Fruit fly (Drosophila melanogaster) whole organism, prepupa: ENCODE data around the gene Pgant6.

Experiments
- Blimp-1 ChIP-seq: fragments of 200-800 bp; sonication (Bioruptor generic); optimal IDR thresholded peaks from 3 replicates; lab custom pipeline; 2017; ENCODE audit warnings: missing biosample characterization, missing genetic modification characterization, mild to moderate bottlenecking, moderate library complexity, missing genetic modification reagents
- CG10631 ChIP-seq: fragments of 200-800 bp; sonication (Bioruptor generic); optimal IDR thresholded peaks from 2 replicates; lab custom pipeline; 2016; ENCODE audit warnings: missing biosample characterization, missing genetic modification characterization
- CG10669 ChIP-seq: fragments of 200-800 bp; sonication (Bioruptor generic); optimal IDR thresholded peaks from 3 replicates; lab custom pipeline; 2018; ENCODE audit warnings: missing biosample characterization, mild to moderate bottlenecking, missing genetic modification characterization, moderate library complexity
- CG11294 ChIP-seq: fragments of 200-800 bp; sonication (Bioruptor generic); IDR thresholded peaks from 2 replicates; pipeline ENCODE4 v1.3.6; 2022; ENCODE audit warnings: missing biosample characterization, missing genetic modification characterization
- CG11762 ChIP-seq: fragments of 200-800 bp; sonication (Bioruptor generic); optimal IDR thresholded peaks from 3 replicates; lab custom pipeline; 2016; ENCODE audit warnings: missing biosample characterization, missing genetic modification characterization; ENCODE audit not compliant: insufficient read depth
- CG1621 ChIP-seq: fragments of 200-800 bp; sonication (Bioruptor generic); optimal IDR thresholded peaks from 3 replicates; lab custom pipeline; 2018; ENCODE audit warnings: missing biosample characterization, mild to moderate bottlenecking, missing genetic modification characterization
- CG16779 ChIP-seq: fragments of 200-800 bp; sonication (Bioruptor generic); optimal IDR thresholded peaks from 3 replicates; lab custom pipeline; 2017; ENCODE audit warnings: missing biosample characterization, mild to moderate bottlenecking, missing genetic modification characterization
- CG3032 ChIP-seq: fragments of 200-800 bp; optimal IDR thresholded peaks from 2 replicates; lab custom pipeline; 2019; ENCODE audit warnings: missing biosample characterization, mild to moderate bottlenecking, missing genetic modification characterization, moderate library complexity
- CG32006 ChIP-seq: fragments of 200-800 bp; sonication (Bioruptor generic); optimal IDR thresholded peaks from 3 replicates; lab custom pipeline; 2017; ENCODE audit warnings: missing biosample characterization, mild to moderate bottlenecking, missing genetic modification characterization
- CG34406 ChIP-seq: fragments of 200-800 bp; sonication (Bioruptor generic); optimal IDR thresholded peaks from 3 replicates; lab custom pipeline; 2016; ENCODE audit warnings: missing biosample characterization, missing genetic modification characterization
- CG3919 ChIP-seq: fragments of 200-800 bp; sonication (Bioruptor generic); optimal IDR thresholded peaks from 3 replicates; lab custom pipeline; 2016; ENCODE audit warnings: missing biosample characterization, missing genetic modification characterization
- CG4318 ChIP-seq: fragments of 200-800 bp; sonication (Bioruptor generic); optimal IDR thresholded peaks from 3 replicates; lab custom pipeline; 2017; ENCODE audit warnings: missing biosample characterization, mild to moderate bottlenecking, missing genetic modification characterization
- CG6163 ChIP-seq: fragments of 200-800 bp; sonication (Bioruptor generic); IDR thresholded peaks from 3 replicates; pipeline ENCODE4 v1.3.6; 2022; ENCODE audit warnings: missing biosample characterization, missing genetic modification characterization
- CG6792 ChIP-seq: fragments of 200-800 bp; sonication (Bioruptor generic); optimal IDR thresholded peaks from 3 replicates; lab custom pipeline; 2016; ENCODE audit warnings: missing biosample characterization, missing genetic modification characterization
- CG6808 ChIP-seq: fragments of 200-800 bp; sonication (Bioruptor generic); optimal IDR thresholded peaks from 3 replicates; lab custom pipeline; 2017; ENCODE audit warnings: missing biosample characterization, missing genetic modification characterization, mild to moderate bottlenecking, moderate library complexity, missing genetic modification reagents
- CG6854 ChIP-seq: fragments of 200-800 bp; sonication (Bioruptor generic); optimal IDR thresholded peaks from 2 replicates; lab custom pipeline; 2017; ENCODE audit warnings: missing biosample characterization, mild to moderate bottlenecking, missing genetic modification characterization
- CG7368 ChIP-seq: fragments of 200-800 bp; sonication (Bioruptor generic); optimal IDR thresholded peaks from 3 replicates; lab custom pipeline; 2016; ENCODE audit warnings: missing biosample characterization, missing genetic modification characterization
- CG8119 ChIP-seq: fragments of 200-800 bp; sonication (Bioruptor generic); IDR thresholded peaks from 3 replicates; pipeline ENCODE4 v1.3.6; 2022; ENCODE audit warnings: missing biosample characterization, missing genetic modification characterization
- CG8319 ChIP-seq: fragments of 200-800 bp; sonication (Bioruptor generic); optimal IDR thresholded peaks from 3 replicates; lab custom pipeline; 2016; ENCODE audit warnings: missing biosample characterization, missing genetic modification characterization
- CG8632 ChIP-seq: fragments of 200-800 bp; sonication (Bioruptor generic); optimal IDR thresholded peaks from 3 replicates; lab custom pipeline; 2016; ENCODE audit warnings: missing biosample characterization, missing genetic modification characterization
- Eip75B ChIP-seq: fragments of 200-800 bp; sonication (Bioruptor generic); optimal IDR thresholded peaks from 3 replicates; lab custom pipeline; 2016; ENCODE audit warnings: missing biosample characterization, missing genetic modification characterization
- Eip78C ChIP-seq: fragments of 200-800 bp; sonication (Bioruptor generic); peaks from one replicate; lab custom pipeline; 2016; ENCODE audit warnings: missing biosample characterization, missing genetic modification characterization
- Eip93F ChIP-seq: fragments of 200-800 bp; sonication (Bioruptor generic); optimal IDR thresholded peaks from 2 replicates; lab custom pipeline; 2016; ENCODE audit warnings: missing biosample characterization, mild to moderate bottlenecking, missing genetic modification characterization
- Ets96B ChIP-seq: fragments of 200-800 bp; optimal IDR thresholded peaks from 2 replicates; lab custom pipeline; 2019; ENCODE audit warnings: missing biosample characterization, mild to moderate bottlenecking, missing genetic modification characterization, moderate library complexity
- Gug ChIP-seq: fragments of 200-800 bp; sonication (Bioruptor generic); IDR thresholded peaks from 2 replicates; pipeline ENCODE4 v1.3.6; 2022; ENCODE audit warnings: missing biosample characterization, missing genetic modification characterization
- Hr38 ChIP-seq: sonication (Bioruptor generic); optimal IDR thresholded peaks from 2 replicates; lab custom pipeline; 2016; ENCODE audit warnings: missing biosample characterization, missing genetic modification characterization
- Hr4 ChIP-seq: fragments of 200-800 bp; sonication (Bioruptor generic); optimal IDR thresholded peaks from 3 replicates; lab custom pipeline; 2016; ENCODE audit warnings: missing biosample characterization, missing genetic modification characterization
- Met ChIP-seq: fragments of 200-800 bp; sonication (Bioruptor generic); optimal IDR thresholded peaks from 3 replicates; lab custom pipeline; 2016; ENCODE audit warnings: missing biosample characterization, missing genetic modification characterization
- OdsH ChIP-seq: fragments of 200-800 bp; sonication (Bioruptor generic); optimal IDR thresholded peaks from 3 replicates; lab custom pipeline; 2016; ENCODE audit warnings: missing biosample characterization, missing genetic modification characterization
- Smox ChIP-seq: fragments of 200-800 bp; sonication (Bioruptor generic); optimal IDR thresholded peaks from 3 replicates; lab custom pipeline; 2016; ENCODE audit warnings: missing biosample characterization, missing genetic modification characterization
- Sox14 ChIP-seq: fragments of 200-800 bp; sonication (Bioruptor generic); optimal IDR thresholded peaks from 3 replicates; lab custom pipeline; 2016; ENCODE audit warnings: missing biosample characterization, missing genetic modification characterization
- Sox15 ChIP-seq: fragments of 200-800 bp; sonication (Bioruptor generic); optimal IDR thresholded peaks from 3 replicates; lab custom pipeline; 2016; ENCODE audit warnings: missing biosample characterization, missing genetic modification characterization
- acj6 ChIP-seq: fragments of 200-800 bp; sonication (Bioruptor generic); optimal IDR thresholded peaks from 3 replicates; lab custom pipeline; 2016; ENCODE audit warnings: missing biosample characterization, missing genetic modification characterization
- cyc ChIP-seq: fragments of 200-800 bp; sonication (Bioruptor generic); optimal IDR thresholded peaks from 3 replicates; lab custom pipeline; 2016; ENCODE audit warnings: missing biosample characterization, missing genetic modification characterization
- dsx ChIP-seq: fragments of 200-800 bp; optimal IDR thresholded peaks from 3 replicates; lab custom pipeline; 2019; ENCODE audit warnings: missing biosample characterization, mild to moderate bottlenecking, missing genetic modification characterization, moderate library complexity; ENCODE audit not compliant: poor library complexity, severe bottlenecking
- eg ChIP-seq: fragments of 200-800 bp; sonication (Bioruptor generic); IDR thresholded peaks from 3 replicates; pipeline ENCODE4 v1.3.6; 2022; ENCODE audit warnings: missing biosample characterization, missing genetic modification characterization
- esn ChIP-seq: fragments of 200-800 bp; sonication (Bioruptor generic); optimal IDR thresholded peaks from 2 replicates; lab custom pipeline; 2016; ENCODE audit warnings: missing biosample characterization, mild to moderate bottlenecking, missing genetic modification characterization, moderate library complexity
- fd85E ChIP-seq: fragments of 200-800 bp; sonication (Bioruptor generic); optimal IDR thresholded peaks from 3 replicates; lab custom pipeline; 2016; ENCODE audit warnings: missing biosample characterization, missing genetic modification characterization
- fkh ChIP-seq: fragments of 200-800 bp; sonication (Bioruptor generic); optimal IDR thresholded peaks from 3 replicates; lab custom pipeline; 2017; ENCODE audit warnings: missing biosample characterization, mild to moderate bottlenecking, missing genetic modification characterization, moderate library complexity
- pdm3 ChIP-seq: fragments of 200-800 bp; sonication (Bioruptor generic); optimal IDR thresholded peaks from 3 replicates; lab custom pipeline; 2016; ENCODE audit warnings: missing biosample characterization, missing genetic modification characterization
- spab ChIP-seq: fragments of 200-800 bp; sonication (Bioruptor generic); optimal IDR thresholded peaks from 2 replicates; lab custom pipeline; 2017; ENCODE audit warnings: missing biosample characterization, mild to moderate bottlenecking, missing genetic modification characterization, missing genetic modification reagents
- ss ChIP-seq, 2 experiments: fragments of 200-800 bp; sonication (Bioruptor generic); optimal IDR thresholded peaks; 2 replicates in 1 of 2; 3 replicates in 1 of 2; lab custom pipeline; 2017 to 2018; ENCODE audit warnings: mild to moderate bottlenecking in 2 of 2, missing biosample characterization in 2 of 2, missing genetic modification characterization in 2 of 2, moderate library complexity in 1 of 2
- svp ChIP-seq: fragments of 200-800 bp; sonication (Bioruptor generic); peaks from one replicate; lab custom pipeline; 2016; ENCODE audit warnings: missing biosample characterization, missing genetic modification characterization
- topi ChIP-seq: fragments of 200-800 bp; sonication (Bioruptor generic); optimal IDR thresholded peaks from 3 replicates; lab custom pipeline; 2016; ENCODE audit warnings: missing biosample characterization, missing genetic modification characterization

Pgant6 gene

DNA sequence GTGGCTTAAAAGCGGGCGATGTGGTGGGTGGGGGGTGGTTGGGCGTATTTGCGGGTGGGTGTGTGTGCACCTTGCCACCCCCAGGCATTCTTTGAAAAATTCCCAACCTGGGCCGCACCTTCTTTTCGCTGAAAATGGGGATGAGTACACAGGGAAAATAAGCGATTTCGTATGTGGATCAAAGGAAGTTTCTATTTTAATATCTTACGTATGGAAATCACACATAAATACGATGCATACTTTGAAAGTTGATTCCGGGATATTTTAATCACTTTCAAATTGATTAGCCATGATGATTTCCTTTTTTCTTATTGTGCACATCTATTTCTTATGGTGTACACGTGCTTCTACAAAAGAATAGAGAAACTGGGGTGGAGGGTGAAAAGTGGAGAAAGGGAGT lies 43.3 kb downstream of the Pgant6 start (continued):
- TF ChIP-seq Met (GFP tag; lab: Kevin White, UChicago) = no peak
- no peak for TF ChIP-seq Hr38 (GFP tag; lab: Kevin White, UChicago)
- peak; percentile 15 for TF ChIP-seq CG3919 (GFP tag; lab: Kevin White, UChicago)
- TF ChIP-seq CG16779 = no peak
- peak; percentile 21 for TF ChIP-seq acj6
- peak; percentile 6 for TF ChIP-seq CG10669 (GFP tag; lab: Kevin White, UChicago)
- no peak for TF ChIP-seq CG4318 (GFP tag; lab: Kevin White, UChicago)
- no peak for TF ChIP-seq esn
- TF ChIP-seq Eip78C = peak; percentile 56
- TF ChIP-seq topi (GFP tag; lab: Kevin White, UChicago) = no peak
- 0 out of 3 replicates have a peak, but pooled peaks have one; percentile 5 for TF ChIP-seq CG6163 (GFP tag; lab: Robert Waterston, UW)
- peak; percentile 23 for TF ChIP-seq OdsH (GFP tag; lab: Kevin White, UChicago)
- peak; percentile 37 for TF ChIP-seq CG32006
- peak; percentile 26 for TF ChIP-seq CG3032
- TF ChIP-seq Blimp-1 (GFP tag; lab: Kevin White, UChicago) = no peak
- peak; percentile 6 for TF ChIP-seq Eip75B (GFP tag; lab: Kevin White, UChicago)
- TF ChIP-seq spab (GFP tag; lab: Kevin White, UChicago) = no peak
- no peak for TF ChIP-seq Gug (GFP tag; lab: Robert Waterston, UW)
- peak; percentile 52 for TF ChIP-seq svp (GFP tag; lab: Kevin White, UChicago)
- TF ChIP-seq Ets96B (tag; lab: Kevin White, UChicago) = peak; percentile 33

DNA sequence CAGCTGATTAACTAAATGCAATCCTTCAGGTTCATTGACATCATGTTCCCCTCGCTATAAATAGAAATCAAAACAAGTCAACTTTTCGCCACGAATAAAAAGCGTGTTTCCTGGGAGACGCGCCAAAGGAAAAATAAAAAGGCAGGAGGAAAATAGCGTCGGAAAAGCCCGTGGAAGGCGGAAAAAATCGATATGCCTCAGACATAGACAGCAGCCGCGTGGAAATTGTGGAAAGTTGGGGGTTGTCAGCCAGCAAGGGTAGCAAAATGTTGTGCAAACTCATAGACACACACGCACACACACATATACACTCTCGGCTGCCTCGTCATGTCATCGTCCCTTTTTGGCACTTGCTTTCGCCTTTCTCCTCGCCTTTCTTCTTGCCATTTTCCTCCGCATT lies 46.1 kb downstream of the Pgant6 start:
- TF ChIP-seq CG6163 (GFP tag; lab: Robert Waterston, UW) (no peak), esn (no peak), OdsH (GFP tag; lab: Kevin White, UChicago) (no peak), CG8119 (GFP tag; lab: Robert Waterston, UW) (no peak), fd85E (GFP tag; lab: Kevin White, UChicago) (no peak), CG6792 (no peak), CG6854 (no peak), CG11762 (GFP tag; lab: Kevin White, UChicago) (no peak)

DNA sequence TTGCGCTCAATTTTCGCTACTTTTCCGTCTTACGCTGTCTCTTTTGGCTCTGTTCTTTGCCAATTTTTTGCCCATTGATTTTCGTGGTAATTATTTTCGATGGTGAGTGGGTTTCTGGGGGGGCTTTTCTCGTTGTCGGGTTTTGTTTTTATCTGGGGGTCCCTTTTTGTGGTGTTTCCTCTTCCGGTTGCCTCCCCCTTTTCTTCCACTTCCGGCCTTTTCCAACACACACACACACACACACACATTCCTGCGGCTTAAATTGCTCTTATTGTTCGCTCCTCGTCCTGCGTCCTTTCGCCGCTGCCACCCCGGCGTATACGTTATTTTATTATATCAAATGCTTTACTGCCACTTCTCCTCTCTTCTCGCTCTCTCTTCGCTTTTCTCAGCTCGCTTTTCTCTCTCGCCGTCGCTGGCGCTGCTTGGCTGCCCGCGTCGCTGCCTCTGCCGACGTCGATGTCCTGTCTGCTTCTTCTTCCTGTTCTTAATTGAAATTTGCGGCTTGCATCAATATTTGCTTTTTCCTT lies 46.6 kb downstream of the Pgant6 start:
- no peak for TF ChIP-seq CG3919 (GFP tag; lab: Kevin White, UChicago)
- TF ChIP-seq Gug (GFP tag; lab: Robert Waterston, UW) = no peak
- TF ChIP-seq dsx (GFP tag; lab: Kevin White, UChicago) = no peak
- TF ChIP-seq Sox15 (GFP tag; lab: Kevin White, UChicago) = no peak
- TF ChIP-seq pdm3 = no peak
- TF ChIP-seq CG4318 (GFP tag; lab: Kevin White, UChicago) = no peak
- TF ChIP-seq eg (GFP tag; lab: Robert Waterston, UW) = no peak
- TF ChIP-seq ss (GFP tag; optimal IDR thresholded peaks at IDR 0.05; lab: Kevin White, UChicago) = no peak
- no peak for TF ChIP-seq Eip93F (GFP tag; lab: Kevin White, UChicago)
- TF ChIP-seq Eip78C = no peak
- no peak for TF ChIP-seq CG1621 (tag; lab: Kevin White, UChicago)
- TF ChIP-seq Sox14 (GFP tag; lab: Kevin White, UChicago) = no peak
- no peak for TF ChIP-seq CG6854
- no peak for TF ChIP-seq fkh
- TF ChIP-seq Smox = no peak

DNA sequence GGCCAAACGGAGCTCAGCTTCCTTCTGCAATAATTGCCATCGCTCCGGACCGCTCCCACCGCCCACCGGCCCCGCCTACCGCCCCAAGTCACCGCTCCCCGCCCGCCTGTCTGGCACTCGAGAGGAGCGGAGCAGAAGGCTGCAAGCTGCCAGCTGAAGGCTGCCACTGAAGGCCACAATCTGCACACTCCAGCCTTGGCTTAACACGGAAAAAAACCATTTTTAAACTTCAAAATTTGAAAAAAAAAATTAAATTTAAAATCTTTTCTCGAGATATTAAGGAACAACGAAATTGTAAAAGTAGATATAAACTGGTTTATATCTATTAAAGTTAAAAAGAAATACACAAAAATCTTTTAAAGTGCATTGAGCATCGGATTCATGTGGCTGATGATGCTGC lies 47.9 kb downstream of the Pgant6 start:
- TF ChIP-seq CG8632 (GFP tag; lab: Kevin White, UChicago) (peak; percentile 44), Eip93F (GFP tag; lab: Kevin White, UChicago) (no peak), Smox (peak; percentile 36), esn (peak; percentile 62), CG11294 (GFP tag; lab: Robert Waterston, UW) (no peak), dsx (GFP tag; lab: Kevin White, UChicago) (peak; percentile 64), acj6 (peak; percentile 50), CG1621 (tag; lab: Kevin White, UChicago) (no peak), CG32006 (peak; percentile 33), CG8119 (GFP tag; lab: Robert Waterston, UW) (peak; percentile 64), ss (GFP tag; optimal IDR thresholded peaks at IDR 0.05; lab: Kevin White, UChicago) (peak; percentile 53 to 70), CG8319 (GFP tag; lab: Kevin White, UChicago) (peak; percentile 40), CG3919 (GFP tag; lab: Kevin White, UChicago) (peak; percentile 38), CG6808 (GFP tag; lab: Kevin White, UChicago) (peak; percentile 60), CG3032 (peak; percentile 75), Hr4 (GFP tag; lab: Kevin White, UChicago) (peak; percentile 11), CG34406 (GFP tag; lab: Kevin White, UChicago) (peak; percentile 54), CG6854 (no peak), CG6163 (GFP tag; lab: Robert Waterston, UW) (peak; percentile 72), CG7368 (GFP tag; lab: Kevin White, UChicago) (peak; percentile 17), CG10631 (GFP tag; lab: Kevin White, UChicago) (peak; percentile 39), Gug (GFP tag; lab: Robert Waterston, UW) (peak; percentile 16; the same call in 1 of the 2 replicates), cyc (GFP tag; lab: Kevin White, UChicago) (peak; percentile 3)
